Worm (Caenorhabditis elegans): Measurements from ENCODE around the gene W08G11.3.

The W08G11.3 gene

ce11 chrV:16405366-16405765, 37.9 kb downstream of the W08G11.3 start:
- TF ChIP-seq nhr-77 (tag; optimal IDR thresholded peaks at IDR 0.05) (no peak), nhr-11 (tag; optimal IDR thresholded peaks at IDR 0.05) (no peak), unc-39 (tag; optimal IDR thresholded peaks at IDR 0.05) (no peak), fkh-2 (tag; optimal IDR thresholded peaks at IDR 0.05) (no peak), elt-1 (tag; optimal IDR thresholded peaks at IDR 0.05) (no peak), egl-5 (tag; optimal IDR thresholded peaks at IDR 0.05) (no peak), snpc-4 (tag; optimal IDR thresholded peaks at IDR 0.05) (no peak), aly-2 (tag; optimal IDR thresholded peaks at IDR 0.05) (no peak)

ce11 chrV:16406357-16406756, 38.9 kb downstream of the W08G11.3 start:
- no peak for TF ChIP-seq ztf-11 (tag; optimal IDR thresholded peaks at IDR 0.05)
- TF ChIP-seq snpc-4 (tag; optimal IDR thresholded peaks at IDR 0.05), result no peak

ce11 chrV:16407663-16408062, 40.2 kb downstream of the W08G11.3 start, which contains the start of gene F26D2.3:
TSS of gene F26D2.3 (plus strand) at chrV:16407963.
- TF ChIP-seq lin-39 (tag; optimal IDR thresholded peaks at IDR 0.05) (no peak), eor-1 (tag; optimal IDR thresholded peaks at IDR 0.05) (no peak), ceh-82 (tag; optimal IDR thresholded peaks at IDR 0.05) (no peak)

- TF ChIP-seq egl-5 (tag; optimal IDR thresholded peaks at IDR 0.05) (no peak), R02D3.7 (tag; optimal IDR thresholded peaks at IDR 0.05) (no peak)
Observed at ce11 chrV:16410521-16410920, 43.0 kb downstream of the W08G11.3 start, which contains the start of gene srh-145. TSS of gene srh-145 (plus strand) at chrV:16410713.

- no peak for TF ChIP-seq unc-39 (tag; optimal IDR thresholded peaks at IDR 0.05)
- no peak for TF ChIP-seq elt-1 (tag; optimal IDR thresholded peaks at IDR 0.05)
Observed at ce11 chrV:16417014-16417413, 49.5 kb downstream of the W08G11.3 start, which contains the start of gene str-55. TSS of gene str-55 (minus strand) at chrV:16417114.

- TF ChIP-seq nhr-43 (tag; optimal IDR thresholded peaks at IDR 0.05; ENCODE audit: poor library complexity, severe bottlenecking) (no peak), lsy-12 (tag; optimal IDR thresholded peaks at IDR 0.05) (no peak), R02D3.7 (tag; optimal IDR thresholded peaks at IDR 0.05) (no peak), snpc-4 (tag; optimal IDR thresholded peaks at IDR 0.05) (no peak), nhr-76 (tag; optimal IDR thresholded peaks at IDR 0.05) (no peak), egl-5 (tag; optimal IDR thresholded peaks at IDR 0.05) (no peak), tbx-2 (tag; optimal IDR thresholded peaks at IDR 0.05) (no peak), nhr-11 (tag; optimal IDR thresholded peaks at IDR 0.05) (no peak), egl-27 (tag; optimal IDR thresholded peaks at IDR 0.05) (no peak), elt-2 (tag; optimal IDR thresholded peaks at IDR 0.05) (no peak), daf-12 (tag; optimal IDR thresholded peaks at IDR 0.05) (no peak), sea-2 (GFP tag; optimal IDR thresholded peaks at IDR 0.05) (no peak), fos-1 (tag; optimal IDR thresholded peaks at IDR 0.05) (no peak), nhr-25 (tag; optimal IDR thresholded peaks at IDR 0.05) (no peak), nhr-67 (tag; optimal IDR thresholded peaks at IDR 0.05) (no peak), zag-1 (tag; optimal IDR thresholded peaks at IDR 0.05) (no peak), mml-1 (tag; optimal IDR thresholded peaks at IDR 0.05) (no peak)
Observed at ce11 chrV:16419769-16420168, 52.3 kb downstream of the W08G11.3 start, which contains the start of gene F26D2.16. TSS of gene F26D2.16 (minus strand) at chrV:16419869.

ce11 chrV:16420696-16421095, 53.2 kb downstream of the W08G11.3 start, which contains the start of gene srw-48:
TSS of gene srw-48 (plus strand) at chrV:16420996.
- TF ChIP-seq skn-1 (tag; optimal IDR thresholded peaks at IDR 0.05) (no peak), nhr-76 (tag; optimal IDR thresholded peaks at IDR 0.05) (no peak), daf-12 (tag; optimal IDR thresholded peaks at IDR 0.05) (no peak), fos-1 (tag; optimal IDR thresholded peaks at IDR 0.05) (no peak), ztf-11 (tag; optimal IDR thresholded peaks at IDR 0.05) (no peak), pqm-1 (tag; optimal IDR thresholded peaks at IDR 0.05) (no peak)

Measured in whole organism, L3 larva.